Worm (Caenorhabditis elegans): ENCODE results near the gene C03H5.9.

The C03H5.9 gene

ce11 chrII:399321-399720 lies 20.9 kb downstream of the C03H5.9 start, which contains the start of gene C03H5.6:
Gene C03H5.6 (minus strand): TSS chrII:399421.
- TF ChIP-seq lin-1 (GFP tag; IDR thresholded peaks at IDR 0.05) (no peak), pha-4 (GFP tag; IDR thresholded peaks at IDR 0.05) (no peak), pha-4 (tag; optimal IDR thresholded peaks at IDR 0.05) (no peak)

- TF ChIP-seq ceh-20 (GFP tag; IDR thresholded peaks at IDR 0.05): no peak
- TF ChIP-seq aha-1 (tag): peak; percentile 8
Observed at ce11 chrII:400167-400566, 21.7 kb downstream of the C03H5.9 start.

ce11 chrII:401211-401610 lies 22.8 kb downstream of the C03H5.9 start:
- TF ChIP-seq fos-1 (tag; optimal IDR thresholded peaks at IDR 0.05) (no peak), madf-9 (GFP tag; conservative IDR thresholded peaks at IDR 0.05) (no peak), ceh-20 (GFP tag; IDR thresholded peaks at IDR 0.05) (no peak), F37D6.2 (tag; optimal IDR thresholded peaks at IDR 0.05) (peak; percentile 26), arid-1 (GFP tag; conservative IDR thresholded peaks at IDR 0.05) (no peak), dpl-1 (GFP tag; optimal IDR thresholded peaks at IDR 0.05) (no peak), fkh-10 (GFP tag; optimal IDR thresholded peaks at IDR 0.05) (peak; percentile 48), lsy-2 (tag; optimal IDR thresholded peaks at IDR 0.05) (peak in 1 of 2 experiments; percentile 34), hlh-11 (tag; optimal IDR thresholded peaks at IDR 0.05) (no peak), mep-1 (tag; optimal IDR thresholded peaks at IDR 0.05) (peak; percentile 48), rbr-2 (tag; optimal IDR thresholded peaks at IDR 0.05) (peak; percentile 18), mes-2 (tag; optimal IDR thresholded peaks at IDR 0.05; ENCODE audit: poor library complexity, severe bottlenecking) (peak; percentile 6), hmg-1.1 (GFP tag; IDR thresholded peaks at IDR 0.05) (peak; percentile 64), aha-1 (tag) (peak; percentile 89)

- peak; percentile 84 for TF ChIP-seq pqm-1 (tag; optimal IDR thresholded peaks at IDR 0.05)
- TF ChIP-seq T20F7.1 (GFP tag; optimal IDR thresholded peaks at IDR 0.05): no peak
- TF ChIP-seq dve-1 (tag; optimal IDR thresholded peaks at IDR 0.05; ENCODE audit: insufficient read depth): peak; percentile 28
Observed at ce11 chrII:402435-402834, 24.0 kb downstream of the C03H5.9 start, which contains the start of gene clec-10. Gene clec-10 (plus strand): TSS chrII:402678.

- TF ChIP-seq nhr-76 (tag; optimal IDR thresholded peaks at IDR 0.05) (no peak), lin-29 (GFP tag; IDR thresholded peaks at IDR 0.05) (no peak), spr-1 (tag; optimal IDR thresholded peaks at IDR 0.05) (peak; percentile 80), lin-15B (tag; optimal IDR thresholded peaks at IDR 0.05) (peak; percentile 70), fkh-10 (GFP tag; optimal IDR thresholded peaks at IDR 0.05) (peak; percentile 88), nhr-28 (tag; optimal IDR thresholded peaks at IDR 0.05) (peak; percentile 76), nhr-102 (tag; optimal IDR thresholded peaks at IDR 0.05) (peak; percentile 89), ZK337.2 (GFP tag; IDR thresholded peaks at IDR 0.05) (no peak), nhr-11 (tag; optimal IDR thresholded peaks at IDR 0.05) (peak; percentile 82), nhr-42 (GFP tag; IDR thresholded peaks at IDR 0.05) (peak; percentile 85), ceh-82 (tag; optimal IDR thresholded peaks at IDR 0.05) (no peak), egl-43 (GFP tag; IDR thresholded peaks at IDR 0.05) (no peak), lin-13 (GFP tag; optimal IDR thresholded peaks at IDR 0.05) (peak; percentile 74), unc-130 (GFP tag; optimal IDR thresholded peaks at IDR 0.05) (peak; percentile 47), lin-38 (GFP tag; IDR thresholded peaks at IDR 0.05) (peak; percentile 98), Y5F2A.4 (GFP tag; optimal IDR thresholded peaks at IDR 0.05) (no peak), lin-39 (tag; optimal IDR thresholded peaks at IDR 0.05) (no peak), duxl-1 (tag; optimal IDR thresholded peaks at IDR 0.05; ENCODE audit: poor library complexity) (peak; percentile 91), hmg-1.1 (GFP tag; IDR thresholded peaks at IDR 0.05) (peak; percentile 83), T20F7.1 (GFP tag; optimal IDR thresholded peaks at IDR 0.05) (peak; percentile 86), sdz-12 (GFP tag; optimal IDR thresholded peaks at IDR 0.05) (no peak), mes-2 (tag; optimal IDR thresholded peaks at IDR 0.05; ENCODE audit: poor library complexity, severe bottlenecking) (peak; percentile 95), attf-4 (tag; optimal IDR thresholded peaks at IDR 0.05) (no peak), dpl-1 (GFP tag; optimal IDR thresholded peaks at IDR 0.05) (peak; percentile 97), arid-1 (GFP tag; conservative IDR thresholded peaks at IDR 0.05) (peak; percentile 72; the same call in 1 of the 2 replicates), ztf-11 (tag; optimal IDR thresholded peaks at IDR 0.05) (no peak), php-3 (GFP tag; IDR thresholded peaks at IDR 0.05) (peak; percentile 66), ceh-44 (GFP tag; IDR thresholded peaks at IDR 0.05) (peak; percentile 47; the same call in 1 of the 2 replicates), snpc-1.2 (GFP tag; IDR thresholded peaks at IDR 0.05) (no peak)
Observed at ce11 chrII:410832-411231, 32.4 kb downstream of the C03H5.9 start, which contains the start of the genes dnsn-1 and C24H12.4. Gene dnsn-1 (minus strand): TSS chrII:410932. Gene C24H12.4 (plus strand): TSS chrII:411222.
